Worm (Caenorhabditis elegans) whole organism, late embryonic: ENCODE results near the gene T04C10.3.

Experiments used
- ceh-2 ChIP-seq: sonication (generic microtip); optimal IDR thresholded peaks from 2 replicates; lab custom pipeline; 2016; ENCODE audit warnings: missing genotype, missing genetic modification characterization, missing compliant biosample characterization
- dmd-4 ChIP-seq: sonication (generic microtip); optimal IDR thresholded peaks from 2 replicates; lab custom pipeline; 2016; ENCODE audit warnings: borderline replicate concordance, missing genetic modification characterization, missing compliant biosample characterization
- elt-2 ChIP-seq: sonication (generic microtip); optimal IDR thresholded peaks from 2 replicates; lab custom pipeline; 2016; ENCODE audit warnings: missing genetic modification reagents, missing genetic modification characterization, missing compliant biosample characterization
- hlh-8 ChIP-seq: sonication (generic microtip); optimal IDR thresholded peaks from 2 replicates; lab custom pipeline; 2016; ENCODE audit warnings: missing genotype, missing genetic modification characterization, missing compliant biosample characterization
- lim-6 ChIP-seq: sonication (generic microtip); optimal IDR thresholded peaks from 2 replicates; lab custom pipeline; 2016; ENCODE audit warnings: missing genetic modification characterization, missing compliant biosample characterization
- nhr-11 ChIP-seq: fragments of 150-350 bp; optimal IDR thresholded peaks from 2 replicates; lab custom pipeline; 2014; ENCODE audit warnings: missing biosample characterization, missing genetic modification characterization
- npax-4 ChIP-seq: sonication (generic microtip); optimal IDR thresholded peaks from 2 replicates; lab custom pipeline; 2016; ENCODE audit warnings: missing genetic modification characterization, missing compliant biosample characterization
- pqm-1 ChIP-seq: sonication (generic microtip); optimal IDR thresholded peaks from 2 replicates; lab custom pipeline; 2016; ENCODE audit warnings: missing genetic modification characterization, missing compliant biosample characterization
- tbx-2 ChIP-seq: sonication (generic microtip); optimal IDR thresholded peaks from 2 replicates; lab custom pipeline; 2016; ENCODE audit warnings: missing genetic modification characterization, missing compliant biosample characterization
- ttx-3 ChIP-seq: sonication (generic microtip); optimal IDR thresholded peaks from 2 replicates; lab custom pipeline; 2016; ENCODE audit warnings: missing genetic modification reagents, missing genetic modification characterization, missing compliant biosample characterization
- unc-3 ChIP-seq, 2 experiments: fragments of 200-800 bp in 1 of 2; sonication (Bioruptor generic) in 1 of 2; sonication (generic microtip) in 1 of 2; conservative IDR thresholded peaks in 1 of 2; optimal IDR thresholded peaks in 1 of 2; 2 replicates each; pipeline versions ENCODE4 v1.3.6 to Lab custom; 2016 to 2022; ENCODE audit warnings: missing compliant biosample characterization in 2 of 2, missing genetic modification characterization in 2 of 2, missing genetic modification reagents in 1 of 2
- unc-86 ChIP-seq: sonication (generic microtip); optimal IDR thresholded peaks from 2 replicates; lab custom pipeline; 2016; ENCODE audit warnings: missing genetic modification characterization, missing compliant biosample characterization

- TF ChIP-seq ttx-3 (tag; lab: Kevin White, UChicago), result no peak
- TF ChIP-seq nhr-11, result no peak
- TF ChIP-seq lim-6 (tag; lab: Kevin White, UChicago), result no peak
- no peak for TF ChIP-seq unc-86 (tag; lab: Kevin White, UChicago)
- TF ChIP-seq pqm-1 (tag; lab: Kevin White, UChicago), result no peak
- no peak for TF ChIP-seq unc-3 (GFP tag; conservative IDR thresholded peaks at IDR 0.05; lab: Robert Waterston, UW)
- TF ChIP-seq unc-3 (tag; optimal IDR thresholded peaks at IDR 0.05; lab: Kevin White, UChicago), result no peak
- TF ChIP-seq dmd-4 (tag; lab: Kevin White, UChicago), result no peak
- no peak for TF ChIP-seq hlh-8 (tag; lab: Kevin White, UChicago)
- no peak for TF ChIP-seq tbx-2 (tag; lab: Kevin White, UChicago)
- no peak for TF ChIP-seq ceh-2 (tag; lab: Kevin White, UChicago)
- no peak for TF ChIP-seq npax-4 (tag; lab: Kevin White, UChicago)
- TF ChIP-seq elt-2 (tag; lab: Kevin White, UChicago), result no peak
These were observed 39.7 kb downstream of the T04C10.3 start for ce11 chrX:14851904-14852303.
